Fruit fly (Drosophila melanogaster) whole organism, embryonic: ENCODE data around the gene ClpP.
A peak's percentile ranks its signal among the peaks of the same experiment; 100 is the strongest.

Source experiments
- Atf3 ChIP-seq: fragments of 200-800 bp; sonication (Bioruptor generic); optimal IDR thresholded peaks from 3 replicates; lab custom pipeline; 2016; ENCODE audit warnings: missing biosample characterization, missing genetic modification characterization
- Bdp1 ChIP-seq: fragments of 200-800 bp; sonication (Bioruptor generic); optimal IDR thresholded peaks from 3 replicates; lab custom pipeline; 2016; ENCODE audit warnings: missing biosample characterization, missing genetic modification characterization
- Bgb ChIP-seq: fragments of 200-800 bp; sonication (Bioruptor generic); IDR thresholded peaks from 2 replicates; pipeline ENCODE4 v1.3.6; 2022; ENCODE audit warnings: missing biosample characterization, missing genetic modification characterization; ENCODE audit not compliant: partially characterized antibody
- CG10979 ChIP-seq: fragments of 200-800 bp; sonication (Bioruptor generic); optimal IDR thresholded peaks from 2 replicates; lab custom pipeline; 2018; ENCODE audit warnings: missing biosample characterization, mild to moderate bottlenecking, missing genetic modification characterization, moderate library complexity
- CG11398 ChIP-seq: fragments of 200-800 bp; sonication (Bioruptor generic); optimal IDR thresholded peaks from 2 replicates; lab custom pipeline; 2016; ENCODE audit warnings: missing biosample characterization, missing genetic modification characterization
- CG11723 ChIP-seq: fragments of 200-800 bp; sonication (Bioruptor generic); optimal IDR thresholded peaks from 2 replicates; lab custom pipeline; 2017; ENCODE audit warnings: missing biosample characterization, mild to moderate bottlenecking, missing genetic modification characterization
- CG1233 ChIP-seq: fragments of 200-800 bp; sonication (Bioruptor generic); optimal IDR thresholded peaks from 4 replicates; lab custom pipeline; 2018; ENCODE audit warnings: missing biosample characterization, mild to moderate bottlenecking, missing genetic modification characterization
- CG12942 ChIP-seq: fragments of 200-800 bp; sonication (Bioruptor generic); optimal IDR thresholded peaks from 3 replicates; lab custom pipeline; 2016; ENCODE audit warnings: missing biosample characterization, missing genetic modification characterization
- CG2712 ChIP-seq: fragments of 200-800 bp; optimal IDR thresholded peaks from 3 replicates; lab custom pipeline; 2019; ENCODE audit warnings: missing biosample characterization, mild to moderate bottlenecking, missing genetic modification characterization, moderate library complexity
- CG34422 ChIP-seq: fragments of 200-800 bp; sonication (Bioruptor generic); IDR thresholded peaks from 3 replicates; pipeline ENCODE4 v1.3.6; 2022; ENCODE audit warnings: missing biosample characterization, missing genetic modification characterization
- CG4424 ChIP-seq: fragments of 200-800 bp; sonication (Bioruptor generic); optimal IDR thresholded peaks from 3 replicates; lab custom pipeline; 2016; ENCODE audit warnings: missing biosample characterization, missing genetic modification characterization
- CG4820 ChIP-seq: fragments of 200-800 bp; sonication (Bioruptor generic); optimal IDR thresholded peaks from 3 replicates; lab custom pipeline; 2016; ENCODE audit warnings: missing biosample characterization, missing genetic modification characterization
- CG6689 ChIP-seq: fragments of 200-800 bp; sonication (Bioruptor generic); IDR thresholded peaks from 2 replicates; pipeline ENCODE4 v1.3.6; 2022; ENCODE audit warnings: missing biosample characterization, missing genetic modification characterization
- CG7372 ChIP-seq: fragments of 200-800 bp; sonication (Bioruptor generic); IDR thresholded peaks from 2 replicates; pipeline ENCODE4 v1.3.6; 2022; ENCODE audit warnings: missing biosample characterization, missing genetic modification characterization
- CG8765 ChIP-seq: fragments of 200-800 bp; sonication (Bioruptor generic); IDR thresholded peaks from 2 replicates; pipeline ENCODE4 v1.3.6; 2022; ENCODE audit warnings: missing biosample characterization, missing genetic modification characterization
- CG9727 ChIP-seq: fragments of 200-800 bp; sonication (Bioruptor generic); optimal IDR thresholded peaks from 3 replicates; lab custom pipeline; 2017; ENCODE audit warnings: missing biosample characterization, mild to moderate bottlenecking, missing genetic modification characterization
- CG9817 ChIP-seq: fragments of 200-800 bp; sonication (Bioruptor generic); optimal IDR thresholded peaks from 2 replicates; lab custom pipeline; 2018; ENCODE audit warnings: missing biosample characterization, mild to moderate bottlenecking, missing genetic modification characterization, moderate library complexity
- CkIIα-i1 ChIP-seq: fragments of 200-800 bp; sonication (Bioruptor generic); IDR thresholded peaks from 2 replicates; pipeline ENCODE4 v1.3.6; 2022; ENCODE audit warnings: missing biosample characterization, missing genetic modification characterization
- D ChIP-seq, 2 experiments: fragments of 200-800 bp in 1 of 2; fragments of >200 bp in 1 of 2; sonication (Bioruptor generic) in 1 of 2; optimal IDR thresholded peaks; 2 replicates in 1 of 2; 3 replicates in 1 of 2; lab custom pipeline; 2017; ENCODE audit warnings: mild to moderate bottlenecking in 1 of 2, missing biosample characterization in 1 of 2, missing genetic modification characterization in 1 of 2, missing genetic modification reagents in 1 of 2
- Dek ChIP-seq: fragments of 200-800 bp; sonication (Bioruptor generic); optimal IDR thresholded peaks from 3 replicates; lab custom pipeline; 2019; ENCODE audit warnings: missing biosample characterization, mild to moderate bottlenecking, missing genetic modification characterization, moderate library complexity
- Dip2 ChIP-seq: fragments of 200-800 bp; sonication (Bioruptor generic); IDR thresholded peaks from 2 replicates; pipeline ENCODE4 v1.3.6; 2022; ENCODE audit warnings: missing biosample characterization, missing genetic modification characterization
- Doc3 ChIP-seq: fragments of 200-800 bp; sonication (Bioruptor generic); IDR thresholded peaks from 3 replicates; pipeline ENCODE4 v1.3.6; 2022; ENCODE audit warnings: missing biosample characterization, missing genetic modification characterization; ENCODE audit not compliant: partially characterized antibody
- Ets97D ChIP-seq: fragments of 200-800 bp; sonication (Bioruptor generic); optimal IDR thresholded peaks from 3 replicates; lab custom pipeline; 2016; ENCODE audit warnings: missing biosample characterization, missing genetic modification characterization
- Fer1 ChIP-seq: fragments of 200-800 bp; sonication (Bioruptor generic); optimal IDR thresholded peaks from 2 replicates; lab custom pipeline; 2017; ENCODE audit warnings: missing biosample characterization, mild to moderate bottlenecking, missing genetic modification characterization
- Fer3 ChIP-seq: fragments of 200-800 bp; sonication (Bioruptor generic); optimal IDR thresholded peaks from 2 replicates; lab custom pipeline; 2018; ENCODE audit warnings: missing biosample characterization, mild to moderate bottlenecking, missing genetic modification characterization, moderate library complexity
- Kr ChIP-seq: fragments of 200-800 bp; sonication (Bioruptor generic); optimal IDR thresholded peaks from 2 replicates; lab custom pipeline; 2017; ENCODE audit warnings: missing biosample characterization, mild to moderate bottlenecking, missing genetic modification characterization
- Myb ChIP-seq: fragments of 200-800 bp; sonication (Bioruptor generic); optimal IDR thresholded peaks from 2 replicates; lab custom pipeline; 2016; ENCODE audit warnings: missing biosample characterization, missing genetic modification characterization
- Rx ChIP-seq: fragments of 200-800 bp; sonication (Bioruptor generic); IDR thresholded peaks from 2 replicates; pipeline ENCODE4 v1.3.6; 2022; ENCODE audit warnings: missing biosample characterization, missing genetic modification characterization
- Scr ChIP-seq: fragments of 200-800 bp; sonication (Bioruptor generic); IDR thresholded peaks from 2 replicates; pipeline ENCODE4 v1.3.6; 2022; ENCODE audit warnings: missing biosample characterization, missing genetic modification characterization; ENCODE audit not compliant: partially characterized antibody
- Sry-δ ChIP-seq: fragments of 200-800 bp; sonication (Bioruptor generic); optimal IDR thresholded peaks from 2 replicates; lab custom pipeline; 2016; ENCODE audit warnings: missing biosample characterization, missing genetic modification characterization
- TFAM ChIP-seq: fragments of 200-800 bp; sonication (Bioruptor generic); optimal IDR thresholded peaks from 2 replicates; lab custom pipeline; 2017; ENCODE audit warnings: missing biosample characterization, missing genetic modification characterization, inconsistent platforms
- Taf1 ChIP-seq: fragments of 200-800 bp; sonication (Bioruptor generic); IDR thresholded peaks from 2 replicates; pipeline ENCODE4 v1.3.6; 2022; ENCODE audit warnings: missing biosample characterization, missing genetic modification characterization
- abd-A ChIP-seq: fragments of 200-800 bp; sonication (Bioruptor generic); optimal IDR thresholded peaks from 3 replicates; lab custom pipeline; 2019; ENCODE audit warnings: missing biosample characterization, mild to moderate bottlenecking, missing genetic modification characterization, moderate library complexity
- ash1 ChIP-seq: fragments of 200-800 bp; sonication (Bioruptor generic); optimal IDR thresholded peaks from 2 replicates; lab custom pipeline; 2018; ENCODE audit warnings: missing biosample characterization, mild to moderate bottlenecking, missing genetic modification characterization
- chif ChIP-seq, 2 experiments: fragments of 200-800 bp; sonication (Bioruptor generic); optimal IDR thresholded peaks; 3 replicates each; lab custom pipeline; 2016; ENCODE audit warnings: missing biosample characterization in 2 of 2, missing genetic modification characterization in 2 of 2
- chm ChIP-seq: fragments of 200-800 bp; sonication (Bioruptor generic); IDR thresholded peaks from 2 replicates; pipeline ENCODE4 v1.3.6; 2022; ENCODE audit warnings: missing biosample characterization, missing genetic modification characterization
- disco-r ChIP-seq: fragments of 200-800 bp; sonication (Bioruptor generic); optimal IDR thresholded peaks from 2 replicates; lab custom pipeline; 2016; ENCODE audit warnings: missing biosample characterization, missing genetic modification characterization
- ems ChIP-seq: fragments of 200-800 bp; sonication (Bioruptor generic); optimal IDR thresholded peaks from 3 replicates; lab custom pipeline; 2016; ENCODE audit warnings: missing biosample characterization, missing genetic modification characterization
- exex ChIP-seq: fragments of 200-800 bp; sonication (Bioruptor generic); optimal IDR thresholded peaks from 4 replicates; lab custom pipeline; 2018; ENCODE audit warnings: missing biosample characterization, mild to moderate bottlenecking, missing genetic modification characterization, moderate library complexity
- ham ChIP-seq: fragments of 200-800 bp; sonication (Bioruptor generic); IDR thresholded peaks from 2 replicates; pipeline ENCODE4 v1.3.6; 2022; ENCODE audit warnings: missing biosample characterization, missing genetic modification characterization
- hth ChIP-seq: fragments of >200 bp; optimal IDR thresholded peaks from 2 replicates; lab custom pipeline; 2017; ENCODE audit warnings: inconsistent platforms
- pb ChIP-seq: fragments of 200-800 bp; sonication (Bioruptor generic); optimal IDR thresholded peaks from 3 replicates; lab custom pipeline; 2016; ENCODE audit warnings: missing biosample characterization, missing genetic modification characterization
- pnt ChIP-seq: fragments of 200-800 bp; sonication (Bioruptor generic); optimal IDR thresholded peaks from 3 replicates; lab custom pipeline; 2016; ENCODE audit warnings: missing biosample characterization, missing genetic modification characterization
- pros ChIP-seq: fragments of 200-800 bp; sonication (Bioruptor generic); optimal IDR thresholded peaks from 3 replicates; lab custom pipeline; 2019; ENCODE audit warnings: missing biosample characterization, mild to moderate bottlenecking, missing genetic modification characterization, moderate library complexity
- sens ChIP-seq: fragments of 200-800 bp; sonication (Bioruptor generic); peaks from one replicate; lab custom pipeline; 2016; ENCODE audit warnings: missing biosample characterization, missing genetic modification characterization
- slou ChIP-seq: fragments of 200-800 bp; sonication (Bioruptor generic); optimal IDR thresholded peaks from 3 replicates; lab custom pipeline; 2016; ENCODE audit warnings: missing biosample characterization, missing genetic modification characterization
- slp2 ChIP-seq: fragments of 200-800 bp; sonication (Bioruptor generic); optimal IDR thresholded peaks from 2 replicates; lab custom pipeline; 2016; ENCODE audit warnings: missing biosample characterization, missing genetic modification characterization
- stc ChIP-seq: fragments of 200-800 bp; sonication (Bioruptor generic); IDR thresholded peaks from 2 replicates; pipeline ENCODE4 v1.3.6; 2022; ENCODE audit warnings: missing biosample characterization, missing genetic modification characterization
- tna ChIP-seq: fragments of 200-800 bp; sonication (Bioruptor generic); IDR thresholded peaks from 2 replicates; pipeline ENCODE4 v1.3.6; 2022; ENCODE audit warnings: missing biosample characterization, missing genetic modification characterization; ENCODE audit not compliant: partially characterized antibody
- wdn ChIP-seq: fragments of 200-800 bp; sonication (Bioruptor generic); IDR thresholded peaks from 2 replicates; pipeline ENCODE4 v1.3.6; 2022; ENCODE audit warnings: missing biosample characterization, missing genetic modification characterization
- yki ChIP-seq: fragments of >200 bp; optimal IDR thresholded peaks from 3 replicates; lab custom pipeline; 2018

Gene ClpP

dm6 chr2L:10386208-10386805 is 29.7 kb downstream of the ClpP start, which contains the start of the genes Cdk1 and mRpS7 (continued):
- TF ChIP-seq pnt (GFP tag; lab: Kevin White, UChicago) (peak; percentile 57), Dek (peak; percentile 81), CG11398 (GFP tag; lab: Kevin White, UChicago) (no peak), D (optimal IDR thresholded peaks at IDR 0.05; lab: Kevin White, UChicago) (no peak), D (GFP tag; optimal IDR thresholded peaks at IDR 0.05; lab: Kevin White, UChicago) (peak; percentile 64), Ets97D (GFP tag; lab: Kevin White, UChicago) (peak; percentile 31), sens (GFP tag; lab: Kevin White, UChicago) (peak; percentile 94), pb (no peak), exex (peak; percentile 39), CG12942 (GFP tag; lab: Kevin White, UChicago) (peak; percentile 62), pros (GFP tag; lab: Kevin White, UChicago) (no peak), ash1 (GFP tag; lab: Kevin White, UChicago) (no peak), CG4820 (GFP tag; lab: Kevin White, UChicago) (peak; percentile 70), ham (GFP tag; lab: Robert Waterston, UW) (no peak), CkIIα-i1 (GFP tag; lab: Robert Waterston, UW) (no peak), CG34422 (GFP tag; lab: Robert Waterston, UW) (peak; percentile 34; the same call in 2 of the 3 replicates), CG8765 (GFP tag; lab: Robert Waterston, UW) (peak; percentile 60; the same call in 1 of the 2 replicates), Fer1 (GFP tag; lab: Kevin White, UChicago) (peak; percentile 32), CG1233 (GFP tag; lab: Kevin White, UChicago) (peak; percentile 66), TFAM (no peak), CG9817 (peak; percentile 68), stc (peak; percentile 15; the same call in 1 of the 2 replicates), wdn (GFP tag; lab: Robert Waterston, UW) (no peak), yki (no peak), Kr (no peak), abd-A (tag; lab: Kevin White, UChicago) (no peak), chif (GFP tag; optimal IDR thresholded peaks at IDR 0.05; lab: Kevin White, UChicago) (peak; percentile 17 to 53), CG10979 (peak; percentile 70), ems (no peak), CG4424 (peak; percentile 70), Rx (GFP tag; lab: Robert Waterston, UW) (no peak), chm (peak; percentile 68), Dip2 (GFP tag; lab: Robert Waterston, UW) (no peak), Sry-δ (GFP tag; lab: Kevin White, UChicago) (peak; percentile 32), slou (GFP tag; lab: Kevin White, UChicago) (peak; percentile 45), CG7372 (GFP tag; lab: Robert Waterston, UW) (peak; percentile 65), disco-r (GFP tag; lab: Kevin White, UChicago) (peak; percentile 18), CG6689 (GFP tag; lab: Robert Waterston, UW) (peak; percentile 78; the same call in 1 of the 2 replicates), hth (lab: Kevin White, UChicago) (no peak), Myb (GFP tag; lab: Kevin White, UChicago) (peak; percentile 40), Taf1 (GFP tag; lab: Robert Waterston, UW) (0 out of 2 replicates have a peak, but pooled peaks have one; percentile 37), Scr (GFP tag; lab: Robert Waterston, UW) (no peak), CG9727 (peak; percentile 77), Atf3 (GFP tag; lab: Kevin White, UChicago) (peak; percentile 68), slp2 (GFP tag; lab: Kevin White, UChicago) (peak; percentile 50), Bgb (GFP tag; lab: Robert Waterston, UW) (no peak), Bdp1 (GFP tag; lab: Kevin White, UChicago) (no peak), CG11723 (GFP tag; lab: Kevin White, UChicago) (peak; percentile 86), tna (GFP tag; lab: Robert Waterston, UW) (no peak), Doc3 (GFP tag; lab: Robert Waterston, UW) (no peak), Fer3 (tag; lab: Kevin White, UChicago) (peak; percentile 74), CG2712 (tag; lab: Kevin White, UChicago) (peak; percentile 84)
